Fruit fly (Drosophila melanogaster) whole organism, embryonic: ENCODE data around the gene CG4953.

Source experiments
- CG11560 ChIP-seq: fragments of 200-800 bp; sonication (Bioruptor generic); IDR thresholded peaks from 3 replicates; pipeline ENCODE4 v1.3.6; 2022; ENCODE audit warnings: missing biosample characterization, missing genetic modification characterization
- ab ChIP-seq: fragments of 200-800 bp; sonication (Bioruptor generic); optimal IDR thresholded peaks from 2 replicates; lab custom pipeline; 2016; ENCODE audit warnings: missing biosample characterization, missing genetic modification characterization
- klu ChIP-seq: fragments of 200-800 bp; sonication (Bioruptor generic); IDR thresholded peaks from 2 replicates; pipeline ENCODE4 v1.3.6; 2022; ENCODE audit warnings: missing biosample characterization, missing genetic modification characterization
- peb ChIP-seq: fragments of 200-800 bp; sonication (Bioruptor generic); IDR thresholded peaks from 2 replicates; pipeline ENCODE4 v1.3.6; 2022; ENCODE audit warnings: missing biosample characterization, missing genetic modification characterization

DNA sequence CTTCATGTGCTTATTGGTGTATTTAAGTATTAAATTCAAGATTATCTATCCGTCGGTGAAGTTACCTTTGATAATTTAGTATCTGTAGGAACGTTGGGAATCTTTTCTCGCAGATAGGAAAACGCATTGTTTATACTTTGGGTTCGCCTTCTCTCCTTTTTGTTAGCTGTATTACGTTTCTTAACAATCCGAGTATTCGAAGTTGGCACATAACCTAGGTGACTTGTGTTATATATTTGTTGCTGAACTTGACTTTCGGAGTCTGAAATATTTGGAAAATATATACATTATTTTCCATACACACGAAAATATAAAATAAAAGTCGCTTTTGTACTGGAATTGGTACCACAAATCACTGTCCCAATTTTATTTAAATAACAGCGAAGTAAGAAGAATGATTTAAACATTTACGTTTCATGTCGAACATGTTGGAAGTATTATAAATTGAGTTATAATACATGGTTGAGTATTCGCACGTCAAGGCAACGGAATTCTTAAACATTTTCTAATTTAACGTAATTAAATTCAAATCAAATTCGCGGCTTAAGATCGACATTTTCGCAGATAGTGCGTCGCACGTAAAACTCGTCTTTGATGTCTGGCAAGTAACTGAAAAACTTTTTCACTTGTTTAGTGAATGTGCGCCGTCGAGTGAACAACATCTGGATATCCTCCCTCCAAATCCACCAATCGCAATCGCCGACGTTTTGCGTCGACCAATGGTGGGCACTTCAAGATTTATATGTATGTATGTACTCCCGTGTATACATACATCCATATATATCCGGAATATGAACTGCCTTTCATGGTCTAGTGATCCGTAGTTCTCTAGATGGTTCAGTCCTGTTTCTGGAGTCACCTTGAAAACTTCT, 28.5 kb downstream of the CG4953 start, which contains the start of gene Hand:
- TF ChIP-seq ab (GFP tag; lab: Kevin White, UChicago) (no peak), klu (GFP tag; lab: Robert Waterston, UW) (no peak), CG11560 (tag; lab: Robert Waterston, UW) (no peak), peb (GFP tag; lab: Robert Waterston, UW) (no peak)
